Fruit fly (Drosophila melanogaster) whole organism, embryonic: ENCODE data around the gene CG15446.

Experiments used
- CG1024 ChIP-seq: fragments of 200-800 bp; sonication (Bioruptor generic); IDR thresholded peaks from 2 replicates; pipeline ENCODE4 v1.3.6; 2022; ENCODE audit warnings: missing biosample characterization, missing genetic modification characterization
- CG10431 ChIP-seq: fragments of 200-800 bp; sonication (Bioruptor generic); optimal IDR thresholded peaks from 3 replicates; lab custom pipeline; 2018; ENCODE audit warnings: missing biosample characterization, mild to moderate bottlenecking, missing genetic modification characterization
- CG10654 ChIP-seq: fragments of 200-800 bp; sonication (Bioruptor generic); optimal IDR thresholded peaks from 2 replicates; lab custom pipeline; 2016; ENCODE audit warnings: missing biosample characterization, missing genetic modification characterization
- CG11456 ChIP-seq: fragments of 200-800 bp; sonication (Bioruptor generic); IDR thresholded peaks from 3 replicates; pipeline ENCODE4 v1.3.6; 2022; ENCODE audit warnings: missing biosample characterization, missing genetic modification characterization
- CG11504 ChIP-seq: fragments of 200-800 bp; sonication (Bioruptor generic); optimal IDR thresholded peaks from 3 replicates; lab custom pipeline; 2019; ENCODE audit warnings: missing biosample characterization, mild to moderate bottlenecking, missing genetic modification characterization, moderate library complexity
- CG15479 ChIP-seq: fragments of 200-800 bp; sonication (Bioruptor generic); optimal IDR thresholded peaks from 3 replicates; lab custom pipeline; 2019; ENCODE audit warnings: missing biosample characterization, mild to moderate bottlenecking, missing genetic modification characterization, moderate library complexity
- CG16863 ChIP-seq: fragments of 200-800 bp; sonication (Bioruptor generic); optimal IDR thresholded peaks from 3 replicates; lab custom pipeline; 2016; ENCODE audit warnings: missing biosample characterization, missing genetic modification characterization
- CG17361 ChIP-seq: fragments of 200-800 bp; sonication (Bioruptor generic); IDR thresholded peaks from 3 replicates; pipeline ENCODE4 v1.3.6; 2022; ENCODE audit warnings: missing biosample characterization, missing genetic modification characterization
- CG17385 ChIP-seq: fragments of 200-800 bp; sonication (Bioruptor generic); optimal IDR thresholded peaks from 3 replicates; lab custom pipeline; 2018; ENCODE audit warnings: missing biosample characterization, mild to moderate bottlenecking, missing genetic modification characterization
- CG17568 ChIP-seq: fragments of 200-800 bp; sonication (Bioruptor generic); optimal IDR thresholded peaks from 2 replicates; lab custom pipeline; 2018; ENCODE audit warnings: missing biosample characterization, mild to moderate bottlenecking, missing genetic modification characterization, moderate library complexity
- CG2120 ChIP-seq: fragments of 200-800 bp; sonication (Bioruptor generic); optimal IDR thresholded peaks from 3 replicates; lab custom pipeline; 2016; ENCODE audit warnings: missing biosample characterization, missing genetic modification characterization
- CG2712 ChIP-seq: fragments of 200-800 bp; optimal IDR thresholded peaks from 3 replicates; lab custom pipeline; 2019; ENCODE audit warnings: missing biosample characterization, mild to moderate bottlenecking, missing genetic modification characterization, moderate library complexity
- CG30403 ChIP-seq: fragments of 200-800 bp; sonication (Bioruptor generic); optimal IDR thresholded peaks from 3 replicates; lab custom pipeline; 2016; ENCODE audit warnings: missing biosample characterization, missing genetic modification characterization
- CG32532 ChIP-seq: fragments of 200-800 bp; sonication (Bioruptor generic); IDR thresholded peaks from 2 replicates; pipeline ENCODE4 v1.3.6; 2022; ENCODE audit warnings: missing biosample characterization, missing genetic modification characterization
- CG3726 ChIP-seq: fragments of 200-800 bp; sonication (Bioruptor generic); IDR thresholded peaks from 3 replicates; pipeline ENCODE4, ENCODE4 v1.3.6; 2022; ENCODE audit warnings: missing biosample characterization, missing genetic modification characterization
- CG7357 ChIP-seq: fragments of 200-800 bp; sonication (Bioruptor generic); IDR thresholded peaks from 3 replicates; pipeline ENCODE4 v1.3.6; 2022; ENCODE audit warnings: missing biosample characterization, missing genetic modification characterization
- CG7372 ChIP-seq: fragments of 200-800 bp; sonication (Bioruptor generic); IDR thresholded peaks from 2 replicates; pipeline ENCODE4 v1.3.6; 2022; ENCODE audit warnings: missing biosample characterization, missing genetic modification characterization
- CG7839 ChIP-seq: fragments of 200-800 bp; sonication (Bioruptor generic); optimal IDR thresholded peaks from 3 replicates; lab custom pipeline; 2018; ENCODE audit warnings: missing biosample characterization, mild to moderate bottlenecking, missing genetic modification characterization, moderate library complexity
- CG9609 ChIP-seq: fragments of 200-800 bp; sonication (Bioruptor generic); optimal IDR thresholded peaks from 3 replicates; lab custom pipeline; 2016; ENCODE audit warnings: missing biosample characterization, missing genetic modification characterization
- Dip3 ChIP-seq: fragments of 200-800 bp; sonication (Bioruptor generic); optimal IDR thresholded peaks from 3 replicates; lab custom pipeline; 2016; ENCODE audit warnings: missing biosample characterization, missing genetic modification characterization
- Drgx ChIP-seq: fragments of 200-800 bp; sonication (Bioruptor generic); IDR thresholded peaks from 2 replicates; pipeline ENCODE4 v1.3.6; 2022; ENCODE audit warnings: missing biosample characterization, missing genetic modification characterization
- Ets65A ChIP-seq: fragments of 200-800 bp; sonication (Bioruptor generic); peaks from one replicate; lab custom pipeline; 2016; ENCODE audit warnings: missing biosample characterization, missing genetic modification characterization
- GATAe ChIP-seq: fragments of 200-800 bp; sonication (Bioruptor generic); conservative IDR thresholded peaks from 2 replicates; pipeline ENCODE4 v1.3.6; 2022; ENCODE audit warnings: missing biosample characterization, missing genetic modification characterization
- Gug ChIP-seq: fragments of 200-800 bp; sonication (Bioruptor generic); IDR thresholded peaks from 4 replicates; pipeline ENCODE4 v1.3.6; 2022; ENCODE audit warnings: missing biosample characterization, missing genetic modification characterization
- Mad ChIP-seq: fragments of 200-800 bp; sonication (Bioruptor generic); optimal IDR thresholded peaks from 2 replicates; lab custom pipeline; 2016; ENCODE audit warnings: missing biosample characterization, missing genetic modification characterization
- Med ChIP-seq: fragments of 200-800 bp; sonication (Bioruptor generic); peaks from one replicate; lab custom pipeline; 2016; ENCODE audit warnings: missing biosample characterization, missing genetic modification characterization, mild to moderate bottlenecking, inconsistent platforms, moderate library complexity
- NK7.1 ChIP-seq: fragments of 200-800 bp; sonication (Bioruptor generic); optimal IDR thresholded peaks from 3 replicates; lab custom pipeline; 2016; ENCODE audit warnings: missing biosample characterization, missing genetic modification characterization
- PHDP ChIP-seq: fragments of 200-800 bp; sonication (Bioruptor generic); optimal IDR thresholded peaks from 3 replicates; lab custom pipeline; 2018; ENCODE audit warnings: missing biosample characterization, mild to moderate bottlenecking, missing genetic modification characterization, moderate library complexity
- Ptx1 ChIP-seq: fragments of 200-800 bp; sonication (Bioruptor generic); IDR thresholded peaks from 2 replicates; pipeline ENCODE4 v1.3.6; 2022; ENCODE audit warnings: missing biosample characterization, missing genetic modification characterization
- bsh ChIP-seq, 2 experiments: fragments of 200-800 bp; sonication (Bioruptor generic); optimal IDR thresholded peaks; 2 replicates each; lab custom pipeline; 2017 to 2018; ENCODE audit warnings: mild to moderate bottlenecking in 2 of 2, missing biosample characterization in 2 of 2, missing genetic modification characterization in 2 of 2, moderate library complexity in 1 of 2
- chm ChIP-seq: fragments of 200-800 bp; sonication (Bioruptor generic); IDR thresholded peaks from 2 replicates; pipeline ENCODE4 v1.3.6; 2022; ENCODE audit warnings: missing biosample characterization, missing genetic modification characterization
- dmrt99B ChIP-seq: fragments of 200-800 bp; sonication (Bioruptor generic); optimal IDR thresholded peaks from 2 replicates; lab custom pipeline; 2018; ENCODE audit warnings: missing biosample characterization, mild to moderate bottlenecking, missing genetic modification characterization, moderate library complexity
- fd96Cb ChIP-seq: fragments of 200-800 bp; sonication (Bioruptor generic); optimal IDR thresholded peaks from 2 replicates; lab custom pipeline; 2018; ENCODE audit warnings: missing biosample characterization, mild to moderate bottlenecking, missing genetic modification characterization, moderate library complexity
- gem ChIP-seq: fragments of 200-800 bp; sonication (Bioruptor generic); optimal IDR thresholded peaks from 2 replicates; lab custom pipeline; 2019; ENCODE audit warnings: missing biosample characterization, mild to moderate bottlenecking, missing genetic modification characterization, moderate library complexity
- lab ChIP-seq: fragments of 200-800 bp; sonication (Bioruptor generic); optimal IDR thresholded peaks from 3 replicates; lab custom pipeline; 2017; ENCODE audit warnings: missing biosample characterization, missing genetic modification characterization, mild to moderate bottlenecking, moderate library complexity, missing genetic modification reagents
- lilli ChIP-seq: fragments of 200-800 bp; sonication (Bioruptor generic); optimal IDR thresholded peaks from 3 replicates; lab custom pipeline; 2016; ENCODE audit warnings: missing biosample characterization, missing genetic modification characterization
- lmd ChIP-seq: fragments of 200-800 bp; sonication (Bioruptor generic); IDR thresholded peaks from 2 replicates; pipeline ENCODE4 v1.3.6; 2022; ENCODE audit warnings: missing biosample characterization, missing genetic modification characterization
- mam ChIP-seq: fragments of 200-800 bp; sonication (Bioruptor generic); optimal IDR thresholded peaks from 3 replicates; lab custom pipeline; 2016; ENCODE audit warnings: missing biosample characterization, missing genetic modification characterization
- nmo ChIP-seq: fragments of 200-800 bp; sonication (Bioruptor generic); optimal IDR thresholded peaks from 2 replicates; lab custom pipeline; 2018; ENCODE audit warnings: missing biosample characterization, mild to moderate bottlenecking, missing genetic modification characterization, moderate library complexity
- ranshi ChIP-seq: fragments of 200-800 bp; sonication (Bioruptor generic); IDR thresholded peaks from 2 replicates; pipeline ENCODE4 v1.3.6; 2022; ENCODE audit warnings: missing biosample characterization, missing genetic modification characterization
- row ChIP-seq: fragments of 200-800 bp; sonication (Bioruptor generic); IDR thresholded peaks from 3 replicates; pipeline ENCODE4 v1.3.6; 2022; ENCODE audit warnings: missing biosample characterization, missing genetic modification characterization
- scrt ChIP-seq: fragments of 200-800 bp; sonication (Bioruptor generic); optimal IDR thresholded peaks from 2 replicates; lab custom pipeline; 2018; ENCODE audit warnings: missing biosample characterization, mild to moderate bottlenecking, missing genetic modification characterization, moderate library complexity
- sens ChIP-seq: fragments of 200-800 bp; sonication (Bioruptor generic); peaks from one replicate; lab custom pipeline; 2016; ENCODE audit warnings: missing biosample characterization, missing genetic modification characterization
- slbo ChIP-seq: fragments of 200-800 bp; sonication (Bioruptor generic); IDR thresholded peaks from 2 replicates; pipeline ENCODE4 v1.3.6; 2022; ENCODE audit warnings: missing biosample characterization, missing genetic modification characterization
- sob ChIP-seq: fragments of 200-800 bp; sonication (Bioruptor generic); IDR thresholded peaks from 2 replicates; pipeline ENCODE4 v1.3.6; 2022; ENCODE audit warnings: missing biosample characterization, missing genetic modification characterization
- sqz ChIP-seq: fragments of 200-800 bp; sonication (Bioruptor generic); optimal IDR thresholded peaks from 3 replicates; lab custom pipeline; 2018; ENCODE audit warnings: missing biosample characterization, mild to moderate bottlenecking, missing genetic modification characterization
- zfh2 ChIP-seq: fragments of 200-800 bp; sonication (Bioruptor generic); optimal IDR thresholded peaks from 2 replicates; lab custom pipeline; 2016; ENCODE audit warnings: missing biosample characterization, missing genetic modification characterization

CG15446 gene

DNA sequence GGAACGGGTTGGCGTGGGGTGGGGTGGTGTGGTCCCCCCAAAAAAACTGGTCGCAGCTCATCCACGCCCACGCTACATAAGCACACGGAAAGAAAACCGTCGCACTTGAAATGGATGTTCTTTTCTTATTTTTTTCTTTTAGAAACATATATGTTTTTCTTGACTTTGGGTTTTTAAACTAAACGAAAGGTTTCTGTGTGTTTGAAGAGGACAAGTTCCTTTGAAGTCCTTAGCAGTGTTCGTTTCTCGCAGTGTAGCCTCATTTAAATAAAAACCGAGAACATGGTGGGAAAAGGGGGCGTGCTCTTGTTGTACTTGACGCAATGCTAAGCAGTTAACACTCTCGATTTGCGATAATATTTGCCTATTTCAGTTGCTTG lies 27.7 kb downstream of the CG15446 start:
- TF ChIP-seq CG11456 (GFP tag; lab: Robert Waterston, UW) (no peak), lilli (GFP tag; lab: Kevin White, UChicago) (peak; percentile 0), dmrt99B (tag; lab: Kevin White, UChicago) (no peak), mam (peak; percentile 2), CG10654 (GFP tag; lab: Kevin White, UChicago) (no peak), CG17568 (GFP tag; lab: Kevin White, UChicago) (no peak), gem (tag; lab: Kevin White, UChicago) (peak; percentile 28), CG2712 (peak; percentile 6), CG32532 (GFP tag; lab: Robert Waterston, UW) (0 out of 2 replicates have a peak, but pooled peaks have one; percentile 13), CG17361 (GFP tag; lab: Robert Waterston, UW) (no peak), CG16863 (GFP tag; lab: Kevin White, UChicago) (no peak), Ets65A (GFP tag; lab: Kevin White, UChicago) (peak; percentile 90), NK7.1 (GFP tag; lab: Kevin White, UChicago) (no peak), lmd (GFP tag; lab: Robert Waterston, UW) (0 out of 2 replicates have a peak, but pooled peaks have one; percentile 30), CG10431 (GFP tag; lab: Kevin White, UChicago) (no peak), sob (GFP tag; lab: Robert Waterston, UW) (0 out of 2 replicates have a peak, but pooled peaks have one; percentile 21), CG2120 (GFP tag; lab: Kevin White, UChicago) (peak; percentile 42), bsh (GFP tag; optimal IDR thresholded peaks at IDR 0.05; lab: Kevin White, UChicago) (peak in 1 of 2 experiments; percentile 13), Mad (GFP tag; lab: Kevin White, UChicago) (no peak), CG30403 (GFP tag; lab: Kevin White, UChicago) (peak; percentile 4), sens (GFP tag; lab: Kevin White, UChicago) (peak; percentile 51), row (GFP tag; lab: Robert Waterston, UW) (peak; percentile 37; the same call in 1 of the 3 replicates), lab (GFP tag; lab: Kevin White, UChicago) (peak; percentile 32), CG9609 (no peak), Dip3 (peak; percentile 26), CG11504 (tag; lab: Kevin White, UChicago) (peak; percentile 18), slbo (peak; percentile 21), PHDP (tag; lab: Kevin White, UChicago) (no peak), Med (GFP tag; lab: Kevin White, UChicago) (peak; percentile 83), Drgx (GFP tag; lab: Robert Waterston, UW) (peak; percentile 85), chm (GFP tag; lab: Robert Waterston, UW) (no peak), zfh2 (GFP tag; lab: Kevin White, UChicago) (peak; percentile 11), Ptx1 (GFP tag; lab: Robert Waterston, UW) (peak; percentile 19; the same call in 1 of the 2 replicates), CG7357 (GFP tag; lab: Robert Waterston, UW) (no peak), CG7839 (tag; lab: Kevin White, UChicago) (peak; percentile 27)

DNA sequence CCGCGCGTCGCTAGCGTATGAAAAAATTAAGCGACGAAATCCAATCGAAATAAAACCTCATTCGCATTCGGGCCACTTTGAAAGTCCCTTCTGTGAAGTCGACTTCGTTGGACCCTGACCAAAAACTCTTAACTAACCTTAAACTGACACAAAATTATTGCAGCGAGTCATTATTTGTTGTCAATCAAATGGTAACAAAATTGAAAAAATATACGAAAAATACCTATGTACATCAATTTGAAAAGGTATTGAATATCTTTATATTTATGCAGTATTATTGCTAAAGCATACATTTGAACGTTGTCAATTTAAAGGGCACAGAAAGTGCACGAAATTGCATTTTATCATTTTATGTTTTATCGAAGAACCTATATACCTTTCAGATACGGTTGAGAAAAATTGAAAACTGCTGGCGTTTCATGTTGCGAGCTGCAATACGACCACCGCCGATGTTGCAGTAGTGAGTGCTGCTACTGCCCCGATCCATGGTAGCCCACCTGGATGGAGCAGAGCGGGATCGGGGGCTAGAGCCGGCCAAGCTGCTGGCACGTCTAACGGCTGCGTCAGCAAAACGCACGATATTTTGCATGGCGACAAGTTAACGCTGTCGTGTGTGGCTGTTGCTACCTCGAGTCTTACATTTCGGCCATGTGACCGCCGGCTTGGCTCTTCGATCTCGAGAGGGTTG lies 28.2 kb downstream of the CG15446 start:
- TF ChIP-seq Drgx (GFP tag; lab: Robert Waterston, UW) (peak; percentile 12; the same call in 1 of the 2 replicates), sqz (GFP tag; lab: Kevin White, UChicago) (no peak), bsh (GFP tag; optimal IDR thresholded peaks at IDR 0.05; lab: Kevin White, UChicago) (peak in 1 of 2 experiments; percentile 2), Gug (GFP tag; lab: Robert Waterston, UW) (no peak)
- TF ChIP-seq, all 482 proteins: peak for 2

DNA sequence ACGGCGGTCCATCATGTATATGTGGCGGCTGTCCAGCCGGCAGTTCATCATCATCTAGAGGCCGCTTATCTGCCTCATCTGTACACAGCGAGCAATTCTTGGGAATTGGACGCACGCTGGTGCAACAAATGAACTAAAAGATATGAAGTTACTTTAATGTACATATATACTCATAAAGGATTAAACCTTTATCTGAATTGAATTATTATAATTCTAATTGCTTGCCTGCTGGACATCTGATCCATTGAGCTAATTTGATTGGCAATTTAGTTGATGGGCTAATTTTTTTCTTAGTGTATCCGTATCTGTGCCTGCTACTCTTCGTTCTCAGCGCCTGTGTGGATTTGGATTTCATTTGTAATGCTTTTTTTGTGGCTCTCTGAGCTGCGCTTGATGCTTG lies 29.1 kb downstream of the CG15446 start:
- TF ChIP-seq CG1024 (GFP tag; lab: Robert Waterston, UW): no peak
- TF ChIP-seq CG15479 (GFP tag; lab: Kevin White, UChicago): no peak
- no peak for TF ChIP-seq ranshi
- TF ChIP-seq row (GFP tag; lab: Robert Waterston, UW): peak; percentile 51
- peak; percentile 13 for TF ChIP-seq fd96Cb
- TF ChIP-seq zfh2 (GFP tag; lab: Kevin White, UChicago): no peak
- no peak for TF ChIP-seq scrt (GFP tag; lab: Kevin White, UChicago)
- TF ChIP-seq CG2712: peak; percentile 17
- TF ChIP-seq GATAe (GFP tag; lab: Robert Waterston, UW): no peak
- no peak for TF ChIP-seq CG3726 (GFP tag; lab: Robert Waterston, UW)
- peak; percentile 25 for TF ChIP-seq nmo (GFP tag; lab: Kevin White, UChicago)
- TF ChIP-seq CG17385: no peak
- peak; percentile 49 for TF ChIP-seq sens (GFP tag; lab: Kevin White, UChicago)
- TF ChIP-seq CG7372: no peak
